Worm (Caenorhabditis elegans) whole organism, mixed stage, embryonic: ENCODE results near the gene col-98.

Source experiments
- M03D4.4 ChIP-seq: sonication (generic microtip); optimal IDR thresholded peaks from 2 replicates; lab custom pipeline; 2017; ENCODE audit warnings: mild to moderate bottlenecking, missing genetic modification characterization, missing compliant biosample characterization
- bed-3 ChIP-seq: fragments of 200-800 bp; sonication (Bioruptor generic); optimal IDR thresholded peaks from 3 replicates; lab custom pipeline; 2018; ENCODE audit warnings: mild to moderate bottlenecking, missing genetic modification characterization, moderate library complexity, missing compliant biosample characterization
- ceh-39 ChIP-seq: fragments of 150-350 bp; optimal IDR thresholded peaks from 2 replicates; lab custom pipeline; 2014; ENCODE audit warnings: missing biosample characterization, missing genetic modification characterization
- ceh-83 ChIP-seq: fragments of 200-800 bp; sonication (Bioruptor generic); optimal IDR thresholded peaks from 2 replicates; lab custom pipeline; 2018; ENCODE audit warnings: mild to moderate bottlenecking, missing genetic modification characterization, missing compliant biosample characterization
- ces-1 ChIP-seq: fragments of 150-350 bp; optimal IDR thresholded peaks from 2 replicates; lab custom pipeline; 2014; ENCODE audit warnings: missing biosample characterization, missing genetic modification reagents, missing genetic modification characterization
- cnd-1 ChIP-seq: fragments of 200-800 bp; sonication (Bioruptor generic); optimal IDR thresholded peaks from 2 replicates; lab custom pipeline; 2018; ENCODE audit warnings: mild to moderate bottlenecking, missing genetic modification characterization, missing compliant biosample characterization
- drap-1 ChIP-seq: fragments of 200-800 bp; sonication (Bioruptor generic); optimal IDR thresholded peaks from 3 replicates; lab custom pipeline; 2018; ENCODE audit warnings: mild to moderate bottlenecking, missing genetic modification characterization, missing compliant biosample characterization
- elt-3 ChIP-seq: fragments of 150-350 bp; optimal IDR thresholded peaks from 2 replicates; lab custom pipeline; 2014; ENCODE audit warnings: missing biosample characterization, missing genetic modification characterization
- flh-1 ChIP-seq: fragments of 200-800 bp; sonication (Bioruptor generic); optimal IDR thresholded peaks from 2 replicates; lab custom pipeline; 2018; ENCODE audit warnings: mild to moderate bottlenecking, missing genetic modification characterization, moderate library complexity, missing compliant biosample characterization
- ham-2 ChIP-seq: fragments of 200-800 bp; sonication (Bioruptor generic); optimal IDR thresholded peaks from 2 replicates; lab custom pipeline; 2018; ENCODE audit warnings: mild to moderate bottlenecking, missing genetic modification characterization, missing compliant biosample characterization
- hlh-1 ChIP-seq: fragments of 150-350 bp; optimal IDR thresholded peaks from 2 replicates; lab custom pipeline; 2014; ENCODE audit warnings: missing biosample characterization, missing genetic modification reagents, missing genetic modification characterization
- lin-13 ChIP-seq: fragments of 150-350 bp; optimal IDR thresholded peaks from 2 replicates; lab custom pipeline; 2014; ENCODE audit warnings: missing biosample characterization, missing genetic modification characterization
- lin-32 ChIP-seq: fragments of 200-800 bp; sonication (Bioruptor generic); optimal IDR thresholded peaks from 2 replicates; lab custom pipeline; 2018; ENCODE audit warnings: mild to moderate bottlenecking, missing genetic modification characterization, missing compliant biosample characterization
- lsy-2 ChIP-seq: fragments of 150-350 bp; optimal IDR thresholded peaks from 2 replicates; lab custom pipeline; 2014; ENCODE audit warnings: missing biosample characterization, missing genetic modification characterization
- mab-5 ChIP-seq: fragments of 150-350 bp; optimal IDR thresholded peaks from 2 replicates; lab custom pipeline; 2014; ENCODE audit warnings: missing biosample characterization, missing genetic modification characterization
- mep-1 ChIP-seq: fragments of 150-350 bp; optimal IDR thresholded peaks from 2 replicates; lab custom pipeline; 2017; ENCODE audit warnings: missing biosample characterization, missing genetic modification reagents, missing genetic modification characterization, inconsistent platforms
- mls-2 ChIP-seq: sonication (generic microtip); optimal IDR thresholded peaks from 2 replicates; lab custom pipeline; 2016; ENCODE audit warnings: mild to moderate bottlenecking, missing genetic modification characterization, moderate library complexity, missing compliant biosample characterization
- nhr-2 ChIP-seq: fragments of 150-350 bp; optimal IDR thresholded peaks from 2 replicates; lab custom pipeline; 2014; ENCODE audit warnings: missing biosample characterization, missing genetic modification characterization
- nhr-237 ChIP-seq: fragments of 150-350 bp; optimal IDR thresholded peaks from 2 replicates; lab custom pipeline; 2014; ENCODE audit warnings: missing biosample characterization, missing genetic modification characterization
- nhr-28 ChIP-seq: fragments of 150-350 bp; optimal IDR thresholded peaks from 2 replicates; lab custom pipeline; 2014; ENCODE audit warnings: missing biosample characterization, missing genetic modification characterization
- nhr-76 ChIP-seq: sonication (generic microtip); optimal IDR thresholded peaks from 2 replicates; lab custom pipeline; 2017; ENCODE audit warnings: missing biosample characterization, missing genetic modification characterization
- pha-4 ChIP-seq: fragments of 150-350 bp; optimal IDR thresholded peaks from 2 replicates; lab custom pipeline; 2018; ENCODE audit warnings: missing biosample characterization, missing genetic modification reagents, missing genetic modification characterization
- sem-2 ChIP-seq: fragments of 200-800 bp; sonication (Bioruptor generic); optimal IDR thresholded peaks from 2 replicates; lab custom pipeline; 2018; ENCODE audit warnings: mild to moderate bottlenecking, missing genetic modification characterization, missing compliant biosample characterization
- snpc-4 ChIP-seq: fragments of 150-350 bp; optimal IDR thresholded peaks from 2 replicates; lab custom pipeline; 2014; ENCODE audit warnings: missing biosample characterization, missing genetic modification characterization
- sptf-1 ChIP-seq: sonication (generic microtip); optimal IDR thresholded peaks from 2 replicates; lab custom pipeline; 2017; ENCODE audit warnings: mild to moderate bottlenecking, missing genetic modification characterization, moderate library complexity, missing compliant biosample characterization
- unc-120 ChIP-seq: sonication (generic microtip); optimal IDR thresholded peaks from 2 replicates; lab custom pipeline; 2017; ENCODE audit warnings: missing genetic modification characterization, missing compliant biosample characterization; ENCODE audit not compliant: poor library complexity, severe bottlenecking
- unc-62 ChIP-seq: fragments of 150-350 bp; optimal IDR thresholded peaks from 2 replicates; lab custom pipeline; 2014; ENCODE audit warnings: missing biosample characterization, missing genetic modification reagents, missing genetic modification characterization
- zip-8 ChIP-seq: fragments of 150-350 bp; optimal IDR thresholded peaks from 2 replicates; lab custom pipeline; 2014; ENCODE audit warnings: missing biosample characterization, missing genetic modification characterization
- ztf-11 ChIP-seq: fragments of 150-350 bp; optimal IDR thresholded peaks from 2 replicates; lab custom pipeline; 2014; ENCODE audit warnings: missing biosample characterization, missing genetic modification characterization

col-98 gene

ce11 chrIII:13018619-13019018 lies at the start of gene col-98:
col-98 (plus strand) TSS chrIII:13019008.
- TF ChIP-seq pha-4 (tag; lab: Kevin White, UChicago) (no peak), nhr-237 (no peak), M03D4.4 (no peak), ceh-39 (no peak), drap-1 (GFP tag; lab: Kevin White, UChicago) (no peak), ham-2 (GFP tag; lab: Kevin White, UChicago) (no peak), sem-2 (GFP tag; lab: Kevin White, UChicago) (no peak), nhr-76 (tag; lab: Kevin White, UChicago) (no peak), lsy-2 (tag; lab: Kevin White, UChicago) (no peak), mab-5 (tag; lab: Kevin White, UChicago) (no peak), mls-2 (tag; lab: Kevin White, UChicago) (no peak)

- TF ChIP-seq M03D4.4 (no peak), pha-4 (tag; lab: Kevin White, UChicago) (no peak), lin-32 (GFP tag; lab: Kevin White, UChicago) (no peak), hlh-1 (peak; percentile 17), unc-62 (GFP tag; lab: Kevin White, UChicago) (peak; percentile 84), lsy-2 (tag; lab: Kevin White, UChicago) (peak; percentile 40)
Measured at ce11 chrIII:12971828-12972379, 46.9 kb upstream of the col-98 start.

- TF ChIP-seq nhr-76 (tag; lab: Kevin White, UChicago): no peak
- TF ChIP-seq nhr-2 (tag; lab: Kevin White, UChicago): no peak
- TF ChIP-seq cnd-1: no peak
- TF ChIP-seq nhr-237: no peak
- no peak for TF ChIP-seq mep-1 (tag; lab: Kevin White, UChicago)
- no peak for TF ChIP-seq ces-1 (GFP tag; lab: Kevin White, UChicago)
- no peak for TF ChIP-seq drap-1 (GFP tag; lab: Kevin White, UChicago)
- TF ChIP-seq M03D4.4: no peak
- no peak for TF ChIP-seq nhr-28 (tag; lab: Kevin White, UChicago)
Measured at ce11 chrIII:12972398-12972797, 46.4 kb upstream of the col-98 start, which contains the start of gene bckd-1A. bckd-1A (minus strand) TSS chrIII:12972498.

ce11 chrIII:12977559-12977958 lies 41.2 kb upstream of the col-98 start, which contains the start of gene ZK1010.2:
ZK1010.2 (minus strand) TSS chrIII:12977862.
- TF ChIP-seq ztf-11 (tag; lab: Kevin White, UChicago) (no peak), ceh-39 (no peak), cnd-1 (no peak), M03D4.4 (no peak), lsy-2 (tag; lab: Kevin White, UChicago) (no peak), nhr-76 (tag; lab: Kevin White, UChicago) (no peak), hlh-1 (no peak), lin-32 (GFP tag; lab: Kevin White, UChicago) (no peak), elt-3 (tag; lab: Kevin White, UChicago) (no peak), unc-120 (no peak), drap-1 (GFP tag; lab: Kevin White, UChicago) (no peak), bed-3 (no peak), snpc-4 (no peak), sem-2 (GFP tag; lab: Kevin White, UChicago) (no peak), nhr-28 (tag; lab: Kevin White, UChicago) (no peak), nhr-2 (tag; lab: Kevin White, UChicago) (no peak), mls-2 (tag; lab: Kevin White, UChicago) (no peak), lin-13 (tag; lab: Kevin White, UChicago) (no peak), sptf-1 (tag; lab: Kevin White, UChicago) (no peak)

ce11 chrIII:12978473-12979174 lies 40.2 kb upstream of the col-98 start, which contains the start of the genes ubq-2 and frg-1:
ubq-2 (minus strand) TSS chrIII:12978523.
frg-1 (plus strand) TSS chrIII:12979162.
- no peak for TF ChIP-seq nhr-28 (tag; lab: Kevin White, UChicago)
- TF ChIP-seq unc-120: peak; percentile 12
- TF ChIP-seq sem-2 (GFP tag; lab: Kevin White, UChicago): no peak
- TF ChIP-seq mep-1 (tag; lab: Kevin White, UChicago): peak; percentile 19
- TF ChIP-seq lin-13 (tag; lab: Kevin White, UChicago): peak; percentile 76
- TF ChIP-seq mls-2 (tag; lab: Kevin White, UChicago): peak; percentile 10
- peak; percentile 98 for TF ChIP-seq lsy-2 (tag; lab: Kevin White, UChicago)
- peak; percentile 71 for TF ChIP-seq nhr-237
- TF ChIP-seq zip-8: no peak
- peak; percentile 10 for TF ChIP-seq ces-1 (GFP tag; lab: Kevin White, UChicago)
- TF ChIP-seq flh-1 (GFP tag; lab: Kevin White, UChicago): no peak
- TF ChIP-seq pha-4 (tag; lab: Kevin White, UChicago): peak; percentile 60
- TF ChIP-seq ceh-83 (GFP tag; lab: Kevin White, UChicago): no peak
- no peak for TF ChIP-seq ztf-11 (tag; lab: Kevin White, UChicago)
- peak; percentile 11 for TF ChIP-seq hlh-1
